Worm (Caenorhabditis elegans): ENCODE results near the gene pept-1.
A peak's percentile ranks its signal among the peaks of the same experiment; 100 is the strongest.

The pept-1 gene

DNA sequence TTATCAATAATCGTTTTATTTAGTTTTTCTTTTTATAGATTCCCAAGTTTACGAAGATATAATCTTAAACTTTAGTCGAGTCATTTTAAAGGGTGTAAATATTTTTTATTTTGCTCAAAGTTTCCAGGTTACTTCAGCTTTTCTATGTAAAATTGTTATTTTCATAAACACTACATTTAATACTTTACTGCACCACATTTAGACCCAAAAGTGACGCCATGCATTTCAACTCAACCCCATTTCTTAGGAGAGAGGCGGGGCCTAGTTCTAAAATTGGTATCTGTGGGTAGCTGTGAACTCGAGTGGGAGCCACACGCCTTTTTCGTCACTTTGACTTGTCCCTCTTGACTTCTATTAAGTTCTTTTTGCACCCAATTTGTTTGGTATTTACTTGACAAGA, 44.1 kb upstream of the pept-1 start, which contains the start of gene T22E5.1:
TSS of gene T22E5.1 (plus strand) at position 301 of the 400 bp plus-strand sequence.
- TF ChIP-seq eyg-1 (tag; optimal IDR thresholded peaks at IDR 0.05) = no peak
- TF ChIP-seq hlh-13 (GFP tag; optimal IDR thresholded peaks at IDR 0.05) = no peak
- no peak for TF ChIP-seq mec-3 (tag; optimal IDR thresholded peaks at IDR 0.05; ENCODE audit: borderline replicate concordance)
- TF ChIP-seq elt-2 (tag; optimal IDR thresholded peaks at IDR 0.05) = no peak
- TF ChIP-seq Y22D7AL.16 (tag; optimal IDR thresholded peaks at IDR 0.05) = no peak

DNA sequence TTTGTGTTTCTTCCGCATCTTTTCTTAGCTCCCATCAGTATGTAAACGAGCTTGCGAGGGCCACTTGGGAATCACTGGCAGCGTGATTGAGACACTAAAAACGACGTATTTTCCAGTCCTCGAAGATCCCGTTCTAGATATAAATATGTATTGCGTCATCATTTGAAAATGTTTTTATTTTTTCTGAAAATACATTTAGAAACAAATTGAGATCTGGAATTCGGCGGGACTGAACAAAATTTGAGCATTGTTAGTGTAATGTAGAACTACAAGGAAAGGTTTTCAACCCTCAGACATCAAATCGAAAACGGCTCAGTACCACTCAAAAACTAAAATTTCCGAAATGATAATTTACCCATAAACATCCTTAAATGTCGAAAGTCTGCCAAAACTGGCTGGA, 43.1 kb upstream of the pept-1 start:
- TF ChIP-seq Y22D7AL.16 (tag; optimal IDR thresholded peaks at IDR 0.05) (no peak), hlh-30 (tag; optimal IDR thresholded peaks at IDR 0.05; ENCODE audit: insufficient read depth) (no peak), sox-2 (GFP tag; IDR thresholded peaks at IDR 0.05) (no peak), ceh-31 (tag; optimal IDR thresholded peaks at IDR 0.05) (no peak), fax-1 (tag; optimal IDR thresholded peaks at IDR 0.05) (no peak), K09A11.1 (tag; optimal IDR thresholded peaks at IDR 0.05; ENCODE audit: insufficient read depth) (no peak)

DNA sequence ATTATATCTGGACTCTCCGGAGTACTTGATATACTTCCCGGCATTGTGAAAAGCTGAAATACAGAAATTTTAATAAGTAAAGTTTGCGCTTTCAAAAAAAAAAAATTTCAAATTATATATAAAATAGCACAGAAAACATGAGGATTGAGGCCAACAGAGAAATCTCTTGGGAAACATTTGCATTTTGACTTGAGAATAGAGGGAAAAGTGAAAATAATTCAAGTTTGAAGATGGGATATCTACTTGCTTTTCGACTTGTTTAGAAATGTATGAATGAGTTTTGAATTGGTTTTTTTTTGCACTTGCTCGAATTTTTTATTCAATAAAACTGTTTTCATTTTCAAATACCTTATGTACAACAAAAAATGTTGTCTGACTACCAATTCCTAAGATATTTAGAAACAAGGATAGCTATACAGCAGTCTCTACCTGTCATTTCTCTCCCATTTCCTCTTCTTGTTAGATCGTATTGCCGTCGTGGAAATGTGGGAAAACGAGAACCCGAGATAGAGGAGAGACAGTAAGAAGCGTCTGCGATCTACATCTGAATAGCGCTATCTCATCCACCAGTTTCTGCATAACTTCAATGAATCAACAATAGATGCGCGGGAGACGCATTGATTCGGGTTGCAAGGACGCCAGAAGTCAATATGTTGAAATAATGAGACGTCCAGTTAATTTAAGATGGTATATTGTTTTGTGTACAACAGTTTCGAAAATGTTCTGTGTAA, 40.1 kb upstream of the pept-1 start, which contains the start of gene T22E5.6:
TSS of gene T22E5.6 (minus strand) at position 51 of the 731 bp plus-strand sequence.
- TF ChIP-seq ama-1 (optimal IDR thresholded peaks at IDR 0.05) = no peak
- TF ChIP-seq lim-6 (tag; optimal IDR thresholded peaks at IDR 0.05) = no peak
- no peak for TF ChIP-seq F13H6.1 (tag; optimal IDR thresholded peaks at IDR 0.05)
- no peak for TF ChIP-seq hlh-15 (tag; optimal IDR thresholded peaks at IDR 0.05)
- no peak for TF ChIP-seq syd-9 (tag; optimal IDR thresholded peaks at IDR 0.05)

DNA sequence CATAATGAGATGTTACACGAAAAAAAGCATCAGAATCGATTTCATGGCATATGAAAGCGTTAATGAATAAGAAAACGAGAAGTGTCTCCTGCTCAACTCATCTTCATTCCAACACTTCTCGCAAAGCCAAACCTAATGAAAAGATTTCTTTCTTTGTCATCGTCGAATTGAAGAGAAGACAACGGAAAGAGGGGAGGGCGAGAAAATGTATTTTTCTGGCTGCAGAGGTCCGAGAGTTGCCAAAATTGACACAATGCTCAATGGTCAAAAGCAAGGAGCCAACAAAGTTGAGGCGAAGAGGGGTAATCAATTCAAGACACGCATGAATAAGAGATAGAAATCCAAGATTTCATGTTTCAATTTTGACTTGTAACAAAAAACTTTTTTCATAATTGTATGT, 37.6 kb upstream of the pept-1 start:
- TF ChIP-seq hlh-15 (tag; optimal IDR thresholded peaks at IDR 0.05) = no peak
- peak; percentile 81 for TF ChIP-seq unc-42 (tag; optimal IDR thresholded peaks at IDR 0.05)

DNA sequence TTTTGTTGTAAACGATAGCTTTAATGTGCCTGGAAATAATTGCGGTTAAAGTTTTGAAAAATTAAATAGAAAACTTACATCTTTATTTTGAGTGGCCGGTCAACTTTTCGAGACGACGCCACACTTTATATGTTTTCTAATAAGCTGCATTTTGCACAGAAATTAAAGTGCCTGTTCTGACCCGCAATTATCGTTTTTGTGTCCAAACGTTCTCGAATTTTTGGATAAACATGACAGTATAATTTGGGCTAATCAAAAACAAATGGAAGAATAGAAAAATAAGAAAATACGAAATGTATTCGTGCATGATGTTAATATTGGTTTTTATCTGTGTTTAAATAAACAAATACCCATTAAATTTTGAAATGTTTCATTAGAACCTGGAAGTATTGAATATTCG, 36.0 kb upstream of the pept-1 start, which contains the start of gene K10C2.12:
TSS of gene K10C2.12 (minus strand) at position 101 of the 400 bp plus-strand sequence.
- TF ChIP-seq sox-2 (GFP tag; IDR thresholded peaks at IDR 0.05) = no peak
- TF ChIP-seq mec-3 (tag; optimal IDR thresholded peaks at IDR 0.05; ENCODE audit: borderline replicate concordance) = no peak
- TF ChIP-seq ceh-9 (tag; optimal IDR thresholded peaks at IDR 0.05) = no peak

DNA sequence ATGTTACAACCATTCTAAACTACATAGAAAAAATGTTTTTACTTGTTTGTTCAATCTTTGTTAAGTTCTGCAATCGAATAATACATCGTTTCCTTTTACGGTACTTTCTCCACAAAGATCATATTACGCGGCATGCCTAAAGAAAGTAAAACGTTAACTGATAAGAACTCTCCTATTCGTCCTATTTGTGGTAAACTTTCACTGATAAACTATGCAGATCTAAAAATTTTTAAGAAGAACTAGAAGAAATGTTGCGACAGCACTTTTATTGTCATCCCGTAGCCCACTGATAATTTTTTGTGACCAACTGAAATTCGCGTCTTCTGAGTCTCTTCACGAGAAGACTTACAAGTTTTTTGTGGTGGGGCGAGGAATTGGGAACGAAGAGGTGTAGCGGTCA, 29.5 kb upstream of the pept-1 start:
- TF ChIP-seq Y22D7AL.16 (tag; optimal IDR thresholded peaks at IDR 0.05) (no peak), C38D4.7 (GFP tag; optimal IDR thresholded peaks at IDR 0.05) (no peak), ceh-9 (tag; optimal IDR thresholded peaks at IDR 0.05) (no peak), ztf-16 (tag; optimal IDR thresholded peaks at IDR 0.05) (no peak), dve-1 (tag; optimal IDR thresholded peaks at IDR 0.05) (no peak), hlh-15 (tag; optimal IDR thresholded peaks at IDR 0.05) (no peak), zip-5 (tag; optimal IDR thresholded peaks at IDR 0.05) (no peak), tbx-7 (tag; optimal IDR thresholded peaks at IDR 0.05) (no peak), hlh-30 (tag; optimal IDR thresholded peaks at IDR 0.05; ENCODE audit: insufficient read depth) (no peak), T23F11.4 (GFP tag; optimal IDR thresholded peaks at IDR 0.05) (no peak), hlh-6 (tag; optimal IDR thresholded peaks at IDR 0.05) (no peak), rnt-1 (tag; optimal IDR thresholded peaks at IDR 0.05) (no peak), nfya-1 (tag; optimal IDR thresholded peaks at IDR 0.05) (no peak), hlh-13 (GFP tag; optimal IDR thresholded peaks at IDR 0.05) (no peak), K09A11.1 (tag; optimal IDR thresholded peaks at IDR 0.05; ENCODE audit: insufficient read depth) (no peak), ref-2 (tag; optimal IDR thresholded peaks at IDR 0.05) (no peak), dmd-4 (tag; optimal IDR thresholded peaks at IDR 0.05; ENCODE audit: borderline replicate concordance) (no peak), lim-6 (tag; optimal IDR thresholded peaks at IDR 0.05) (no peak)

DNA sequence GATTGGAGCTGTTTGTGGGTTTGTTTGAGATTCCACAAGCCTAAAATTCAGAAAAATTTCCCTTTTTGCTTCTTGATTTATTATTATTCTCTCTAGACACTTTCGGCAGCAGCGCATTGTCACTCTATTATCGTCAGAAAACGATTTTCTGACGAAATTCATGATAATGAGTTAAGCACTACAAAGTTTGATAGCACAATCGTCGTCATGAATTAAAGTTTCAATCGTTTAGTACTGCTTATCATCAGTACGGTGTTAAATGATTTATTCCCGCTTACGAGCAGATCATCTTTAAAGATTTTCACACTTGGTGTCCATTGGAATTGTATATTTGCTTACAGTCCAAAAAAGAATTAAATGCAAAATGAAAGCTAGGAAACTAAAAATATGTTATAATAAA, 27.1 kb upstream of the pept-1 start:
- TF ChIP-seq ceh-48 (tag; optimal IDR thresholded peaks at IDR 0.05) = no peak
- no peak for TF ChIP-seq ztf-16 (tag; optimal IDR thresholded peaks at IDR 0.05)
- TF ChIP-seq fkh-10 (GFP tag; optimal IDR thresholded peaks at IDR 0.05) = no peak
- no peak for TF ChIP-seq che-1 (tag; optimal IDR thresholded peaks at IDR 0.05)
- no peak for TF ChIP-seq lin-11 (tag; optimal IDR thresholded peaks at IDR 0.05)
- no peak for TF ChIP-seq T23F11.4 (GFP tag; optimal IDR thresholded peaks at IDR 0.05)
- no peak for TF ChIP-seq F13H6.1 (tag; optimal IDR thresholded peaks at IDR 0.05)
- no peak for TF ChIP-seq unc-55 (GFP tag; optimal IDR thresholded peaks at IDR 0.05)
- no peak for TF ChIP-seq odd-2 (tag; optimal IDR thresholded peaks at IDR 0.05)
